Fruit fly (Drosophila melanogaster) whole organism, wandering third instar larva: ENCODE results near the gene Paip2.

ENCODE experiments used
- Abd-B ChIP-seq: fragments of >200 bp; optimal IDR thresholded peaks from 2 replicates; lab custom pipeline; 2017; ENCODE audit warnings: missing biosample characterization, missing genetic modification characterization
- CG32264 ChIP-seq: fragments of 200-800 bp; sonication (Bioruptor generic); optimal IDR thresholded peaks from 2 replicates; lab custom pipeline; 2016; ENCODE audit warnings: missing biosample characterization, missing genetic modification characterization
- CG9705 ChIP-seq: fragments of 200-800 bp; sonication (Bioruptor generic); optimal IDR thresholded peaks from 2 replicates; lab custom pipeline; 2018; ENCODE audit warnings: missing biosample characterization, mild to moderate bottlenecking, missing genetic modification characterization
- CrebA ChIP-seq: fragments of 200-800 bp; sonication (Bioruptor generic); optimal IDR thresholded peaks from 2 replicates; lab custom pipeline; 2016; ENCODE audit warnings: missing biosample characterization, mild to moderate bottlenecking, missing genetic modification characterization, borderline replicate concordance
- Dfd ChIP-seq: fragments of >200 bp; optimal IDR thresholded peaks from 2 replicates; lab custom pipeline; 2017; ENCODE audit warnings: missing biosample characterization, missing genetic modification characterization
- Dif ChIP-seq: fragments of 200-275, 200-300 bp; sonication (Bioruptor generic); optimal IDR thresholded peaks from 2 replicates; lab custom pipeline; 2018; ENCODE audit warnings: missing biosample characterization, missing genetic modification characterization; ENCODE audit not compliant: partially characterized antibody
- GATAd ChIP-seq: sonication (Bioruptor generic); optimal IDR thresholded peaks from 2 replicates; lab custom pipeline; 2016; ENCODE audit warnings: missing biosample characterization, missing genetic modification characterization
- HLH106 ChIP-seq: fragments of 200-800 bp; optimal IDR thresholded peaks from 3 replicates; lab custom pipeline; 2019; ENCODE audit warnings: missing biosample characterization, mild to moderate bottlenecking, missing genetic modification characterization, moderate library complexity
- Hnf4 ChIP-seq: fragments of 200-800 bp; sonication (Bioruptor generic); optimal IDR thresholded peaks from 2 replicates; lab custom pipeline; 2016; ENCODE audit warnings: missing biosample characterization, mild to moderate bottlenecking, missing genetic modification characterization
- Hr78 ChIP-seq: fragments of >200 bp; optimal IDR thresholded peaks from 2 replicates; lab custom pipeline; 2017; ENCODE audit warnings: missing biosample characterization, missing genetic modification characterization
- Hr83 ChIP-seq: fragments of 200-300 bp; sonication (Bioruptor generic); optimal IDR thresholded peaks from 2 replicates; lab custom pipeline; 2016; ENCODE audit warnings: missing biosample characterization, mild to moderate bottlenecking, missing genetic modification characterization, moderate library complexity; ENCODE audit not compliant: poor library complexity, severe bottlenecking
- Jra ChIP-seq: sonication (Bioruptor generic); optimal IDR thresholded peaks from 2 replicates; lab custom pipeline; 2016; ENCODE audit warnings: missing biosample characterization, missing genetic modification characterization
- Myc ChIP-seq: fragments of >200 bp; optimal IDR thresholded peaks from 2 replicates; lab custom pipeline; 2017
- N ChIP-seq: fragments of >200 bp; optimal IDR thresholded peaks from 2 replicates; lab custom pipeline; 2018; ENCODE audit warnings: missing biosample characterization, missing external identifiers, missing genetic modification characterization
- OdsH ChIP-seq: fragments of 200-800 bp; sonication (Bioruptor generic); optimal IDR thresholded peaks from 2 replicates; lab custom pipeline; 2016; ENCODE audit warnings: missing biosample characterization, mild to moderate bottlenecking, missing genetic modification characterization
- Rel ChIP-seq, 2 experiments: fragments of 200-800 bp; sonication (Bioruptor generic) in 1 of 2; optimal IDR thresholded peaks; 2 replicates in 1 of 2; 3 replicates in 1 of 2; lab custom pipeline; 2016 to 2019; ENCODE audit warnings: mild to moderate bottlenecking in 2 of 2, missing biosample characterization in 2 of 2, missing genetic modification characterization in 2 of 2, moderate library complexity in 1 of 2
- Vsx2 ChIP-seq: fragments of 200-300, 225-300 bp; sonication (Bioruptor generic); optimal IDR thresholded peaks from 2 replicates; lab custom pipeline; 2018; ENCODE audit warnings: missing biosample characterization, missing genetic modification characterization; ENCODE audit not compliant: partially characterized antibody
- br ChIP-seq: fragments of 200-800 bp; sonication (Bioruptor generic); optimal IDR thresholded peaks from 2 replicates; lab custom pipeline; 2016; ENCODE audit warnings: missing biosample characterization, missing genetic modification characterization
- brk ChIP-seq: fragments of 200-800 bp; sonication (Bioruptor generic); optimal IDR thresholded peaks from 2 replicates; lab custom pipeline; 2016; ENCODE audit warnings: missing biosample characterization, mild to moderate bottlenecking, missing genetic modification characterization
- dl ChIP-seq, 2 experiments: fragments of 175-275, 200-275 bp in 1 of 2; fragments of 200-275 bp in 1 of 2; sonication (Bioruptor generic); optimal IDR thresholded peaks; lab custom pipeline; 2018; ENCODE audit warnings: mild to moderate bottlenecking in 2 of 2, missing biosample characterization in 2 of 2, missing genetic modification characterization in 2 of 2, moderate library complexity in 2 of 2; ENCODE audit not compliant: partially characterized antibody in 2 of 2, insufficient read depth in 1 of 2
- dmrt93B ChIP-seq: fragments of 200-800 bp; sonication (Bioruptor generic); optimal IDR thresholded peaks from 2 replicates; lab custom pipeline; 2018; ENCODE audit warnings: missing biosample characterization, mild to moderate bottlenecking, missing genetic modification characterization
- dsf ChIP-seq: sonication (Bioruptor generic); optimal IDR thresholded peaks from 2 replicates; lab custom pipeline; 2016; ENCODE audit warnings: missing biosample characterization, missing genetic modification characterization, borderline replicate concordance
- ey ChIP-seq: fragments of 200-800 bp; sonication (Bioruptor generic); optimal IDR thresholded peaks from 2 replicates; lab custom pipeline; 2016; ENCODE audit warnings: missing biosample characterization, missing genetic modification characterization
- foxo ChIP-seq, 2 experiments: fragments of 200-800 bp; sonication (Bioruptor generic); optimal IDR thresholded peaks; 2 replicates in 1 of 2; 3 replicates in 1 of 2; lab custom pipeline; 2016 to 2017; ENCODE audit warnings: missing biosample characterization in 2 of 2, missing genetic modification characterization in 2 of 2
- fru ChIP-seq: fragments of 200-800 bp; sonication (Bioruptor generic); optimal IDR thresholded peaks from 3 replicates; lab custom pipeline; 2016; ENCODE audit warnings: missing biosample characterization, mild to moderate bottlenecking, missing genetic modification characterization
- h ChIP-seq: fragments of 200-800 bp; sonication (Bioruptor generic); optimal IDR thresholded peaks from 3 replicates; lab custom pipeline; 2016; ENCODE audit warnings: missing biosample characterization, mild to moderate bottlenecking, missing genetic modification characterization
- jim ChIP-seq: fragments of 175-275, 200-325 bp; sonication (Bioruptor generic); optimal IDR thresholded peaks from 2 replicates; lab custom pipeline; 2016; ENCODE audit warnings: missing biosample characterization, mild to moderate bottlenecking, missing genetic modification characterization
- lola ChIP-seq: fragments of >200 bp; optimal IDR thresholded peaks from 2 replicates; lab custom pipeline; 2017; ENCODE audit warnings: missing biosample characterization, missing genetic modification characterization
- pan ChIP-seq: fragments of >200 bp; optimal IDR thresholded peaks from 2 replicates; lab custom pipeline; 2017
- psq ChIP-seq: fragments of 200-800 bp; sonication (Bioruptor generic); optimal IDR thresholded peaks from 3 replicates; lab custom pipeline; 2017; ENCODE audit warnings: missing biosample characterization, mild to moderate bottlenecking, missing genetic modification characterization, moderate library complexity
- rgr ChIP-seq: fragments of 200-800 bp; sonication (Bioruptor generic); optimal IDR thresholded peaks from 3 replicates; lab custom pipeline; 2016; ENCODE audit warnings: missing biosample characterization, mild to moderate bottlenecking, missing genetic modification characterization
- sage ChIP-seq: fragments of 200-800 bp; sonication (Bioruptor generic); optimal IDR thresholded peaks from 2 replicates; lab custom pipeline; 2016; ENCODE audit warnings: missing biosample characterization, mild to moderate bottlenecking, missing genetic modification characterization
- sv ChIP-seq: fragments of 200-800 bp; sonication (Bioruptor generic); optimal IDR thresholded peaks from 3 replicates; lab custom pipeline; 2016; ENCODE audit warnings: missing biosample characterization, missing genetic modification characterization
- tai ChIP-seq: sonication (Bioruptor generic); optimal IDR thresholded peaks from 2 replicates; lab custom pipeline; 2016; ENCODE audit warnings: missing biosample characterization, missing genetic modification characterization
- usp ChIP-seq: fragments of >200 bp; optimal IDR thresholded peaks from 2 replicates; lab custom pipeline; 2017; ENCODE audit warnings: missing biosample characterization, missing genetic modification characterization
- woc ChIP-seq: sonication (Bioruptor generic); optimal IDR thresholded peaks from 2 replicates; lab custom pipeline; 2016; ENCODE audit warnings: missing biosample characterization, mild to moderate bottlenecking, missing genetic modification characterization

Paip2 gene

dm6 chr3R:12962612-12963011 is 18.0 kb upstream of the Paip2 start:
- TF ChIP-seq Hr83 (GFP tag; lab: Kevin White, UChicago), result no peak
- TF ChIP-seq CG9705 (GFP tag; lab: Kevin White, UChicago), result no peak
- no peak for TF ChIP-seq GATAd
- TF ChIP-seq fru (GFP tag; lab: Kevin White, UChicago), result no peak

- no peak for TF ChIP-seq psq (GFP tag; lab: Kevin White, UChicago)
- TF ChIP-seq, all 38 proteins: peak for 0
Observed at dm6 chr3R:12963491-12963890, 17.1 kb upstream of the Paip2 start, which contains the start of gene Cyp304a1. TSS of gene Cyp304a1 (plus strand) at chr3R:12963791.

- TF ChIP-seq HLH106 (tag; lab: Kevin White, UChicago) (no peak), Vsx2 (GFP tag; lab: Kevin White, UChicago) (no peak), GATAd (no peak), h (peak; percentile 50)
- TF ChIP-seq, all 38 proteins: peak for 1
Observed at dm6 chr3R:12964043-12964442, 16.5 kb upstream of the Paip2 start.

dm6 chr3R:12967612-12968011 is 13.0 kb upstream of the Paip2 start, which contains the start of the genes CG14384 and grsm:
TSS of gene CG14384 (minus strand) at chr3R:12967712.
TSS of gene grsm (minus strand) at chr3R:12967712.
- TF ChIP-seq usp (GFP tag; lab: Kevin White, UChicago), result no peak
- no peak for TF ChIP-seq CG9705 (GFP tag; lab: Kevin White, UChicago)
- no peak for TF ChIP-seq N (GFP tag; lab: Kevin White, UChicago)
- TF ChIP-seq jim, result no peak
- TF ChIP-seq OdsH (GFP tag; lab: Kevin White, UChicago), result no peak
- no peak for TF ChIP-seq br (GFP tag; lab: Kevin White, UChicago)
- TF ChIP-seq foxo (GFP tag; optimal IDR thresholded peaks at IDR 0.05; lab: Kevin White, UChicago), result no peak
- no peak for TF ChIP-seq HLH106 (tag; lab: Kevin White, UChicago)
- TF ChIP-seq rgr (GFP tag; lab: Kevin White, UChicago), result no peak
- no peak for TF ChIP-seq CrebA (GFP tag; lab: Kevin White, UChicago)
- TF ChIP-seq fru (GFP tag; lab: Kevin White, UChicago), result no peak
- TF ChIP-seq psq (GFP tag; lab: Kevin White, UChicago), result no peak
- no peak for TF ChIP-seq dsf (GFP tag; lab: Kevin White, UChicago)

- no peak for TF ChIP-seq Hnf4 (GFP tag; lab: Kevin White, UChicago)
- no peak for TF ChIP-seq sage (GFP tag; lab: Kevin White, UChicago)
- no peak for TF ChIP-seq Dif
- no peak for TF ChIP-seq Hr78 (GFP tag; lab: Kevin White, UChicago)
Observed at dm6 chr3R:12972106-12972505, 8.5 kb upstream of the Paip2 start.

- TF ChIP-seq lola (GFP tag; lab: Kevin White, UChicago), result no peak
- no peak for TF ChIP-seq GATAd
- no peak for TF ChIP-seq dsf (GFP tag; lab: Kevin White, UChicago)
- no peak for TF ChIP-seq HLH106 (tag; lab: Kevin White, UChicago)
- no peak for TF ChIP-seq Dfd (GFP tag; lab: Kevin White, UChicago)
- TF ChIP-seq usp (GFP tag; lab: Kevin White, UChicago), result no peak
- peak; percentile 1 for TF ChIP-seq rgr (GFP tag; lab: Kevin White, UChicago)
- no peak for TF ChIP-seq sv (GFP tag; lab: Kevin White, UChicago)
- TF ChIP-seq sage (GFP tag; lab: Kevin White, UChicago), result no peak
- no peak for TF ChIP-seq Abd-B (GFP tag; lab: Kevin White, UChicago)
- TF ChIP-seq Rel (GFP tag; optimal IDR thresholded peaks at IDR 0.05; lab: Kevin White, UChicago), result no peak
- no peak for TF ChIP-seq Rel (tag; optimal IDR thresholded peaks at IDR 0.05; lab: Kevin White, UChicago)
- TF ChIP-seq Hnf4 (GFP tag; lab: Kevin White, UChicago), result no peak
- TF ChIP-seq Hr78 (GFP tag; lab: Kevin White, UChicago), result no peak
- TF ChIP-seq Hr83 (GFP tag; lab: Kevin White, UChicago), result no peak
- no peak for TF ChIP-seq br (GFP tag; lab: Kevin White, UChicago)
- TF ChIP-seq Myc (lab: Kevin White, UChicago), result no peak
- peak; percentile 33 for TF ChIP-seq fru (GFP tag; lab: Kevin White, UChicago)
- peak; percentile 23 for TF ChIP-seq psq (GFP tag; lab: Kevin White, UChicago)
- TF ChIP-seq brk, result no peak
- TF ChIP-seq foxo (GFP tag; optimal IDR thresholded peaks at IDR 0.05; lab: Kevin White, UChicago), result peak in 1 of 2 experiments; percentile 53
- TF ChIP-seq pan, result no peak
- no peak for TF ChIP-seq h
- TF ChIP-seq Vsx2 (GFP tag; lab: Kevin White, UChicago), result no peak
- no peak for TF ChIP-seq ey (GFP tag; lab: Kevin White, UChicago)
- TF ChIP-seq Dif, result peak; percentile 26
- TF ChIP-seq tai (GFP tag; lab: Kevin White, UChicago), result no peak
- no peak for TF ChIP-seq dmrt93B
- no peak for TF ChIP-seq CrebA (GFP tag; lab: Kevin White, UChicago)
- TF ChIP-seq woc (GFP tag; lab: Kevin White, UChicago), result no peak
- no peak for TF ChIP-seq dl (GFP tag; optimal IDR thresholded peaks at IDR 0.05; lab: Kevin White, UChicago; ENCODE audit: insufficient read depth in 1 of 2, partially characterized antibody in 2 of 2)
- no peak for TF ChIP-seq CG32264 (GFP tag; lab: Kevin White, UChicago)
- TF ChIP-seq jim, result no peak
- no peak for TF ChIP-seq N (GFP tag; lab: Kevin White, UChicago)
- TF ChIP-seq Jra (GFP tag; lab: Kevin White, UChicago), result no peak
Observed at dm6 chr3R:12974447-12974846, 6.1 kb upstream of the Paip2 start.
